Worm (Caenorhabditis elegans): ENCODE measurements around the gene ceh-10.

ce11 chrIII:5840815-5841573, 42.1 kb downstream of the ceh-10 start:
- TF ChIP-seq ceh-83 (GFP tag; optimal IDR thresholded peaks at IDR 0.05), result no peak
- no peak for TF ChIP-seq snpc-4 (tag; optimal IDR thresholded peaks at IDR 0.05)
- no peak for TF ChIP-seq cnd-1 (tag; optimal IDR thresholded peaks at IDR 0.05)
- TF ChIP-seq pha-4 (tag; optimal IDR thresholded peaks at IDR 0.05), result no peak
- no peak for TF ChIP-seq mep-1 (tag; optimal IDR thresholded peaks at IDR 0.05)
- no peak for TF ChIP-seq ham-2 (GFP tag; optimal IDR thresholded peaks at IDR 0.05)
- TF ChIP-seq elt-1 (tag; optimal IDR thresholded peaks at IDR 0.05; ENCODE audit: borderline replicate concordance, insufficient read depth), result no peak
- no peak for TF ChIP-seq unc-62 (GFP tag; optimal IDR thresholded peaks at IDR 0.05)

Measured in whole organism, mixed stage, embryonic.